Fruit fly (Drosophila melanogaster): ENCODE results near the gene CG7333.

- TF ChIP-seq kay (GFP tag; ENCODE audit: borderline replicate concordance) (no peak), CG7101 (tag; optimal IDR thresholded peaks at IDR 0.05) (no peak), CG12768 (GFP tag; optimal IDR thresholded peaks at IDR 0.05) (no peak), cic (GFP tag; optimal IDR thresholded peaks at IDR 0.05) (no peak), Hr96 (GFP tag; optimal IDR thresholded peaks at IDR 0.05) (no peak), CG7045 (GFP tag; optimal IDR thresholded peaks at IDR 0.05) (no peak), tj (GFP tag; optimal IDR thresholded peaks at IDR 0.05) (no peak), CG14711 (tag; optimal IDR thresholded peaks at IDR 0.05) (no peak)
Observed at dm6 chr3R:19598855-19599254, 1.6 kb upstream of the CG7333 start, which contains the start of gene Cpr92A.
